Worm (Caenorhabditis elegans): Measurements from ENCODE around the gene fbxa-141.

DNA sequence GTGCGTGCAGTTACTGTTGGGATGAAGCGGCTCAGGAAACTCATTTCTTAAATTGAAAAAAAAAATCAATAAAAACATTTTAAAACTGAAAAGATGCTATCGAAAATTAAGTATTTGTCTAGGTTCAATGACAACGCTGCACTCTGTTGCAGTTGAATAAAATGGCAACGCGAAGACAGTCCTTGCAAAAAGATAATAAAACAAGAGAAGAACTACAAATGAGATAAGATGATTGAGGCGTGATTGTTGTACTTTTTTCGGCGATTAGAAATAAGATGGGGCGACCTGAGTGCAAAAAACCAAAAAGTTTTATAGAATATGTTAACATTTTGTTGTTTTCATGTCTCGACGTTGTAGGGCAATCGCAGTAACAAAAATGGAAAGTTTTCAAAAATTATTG lies 2.3 kb upstream of the fbxa-141 start, which contains the start of gene gcsh-1:
- TF ChIP-seq nhr-237 (tag; optimal IDR thresholded peaks at IDR 0.05) (no peak), nhr-25 (tag; optimal IDR thresholded peaks at IDR 0.05) (no peak), elt-1 (tag; optimal IDR thresholded peaks at IDR 0.05) (no peak), aly-2 (tag; optimal IDR thresholded peaks at IDR 0.05) (no peak), ama-1 (optimal IDR thresholded peaks at IDR 0.05) (no peak), lsy-2 (tag; optimal IDR thresholded peaks at IDR 0.05) (no peak), nhr-23 (tag; optimal IDR thresholded peaks at IDR 0.05) (no peak), F13H6.1 (tag; optimal IDR thresholded peaks at IDR 0.05) (no peak), mdl-1 (tag; optimal IDR thresholded peaks at IDR 0.05) (no peak), R02D3.7 (tag; optimal IDR thresholded peaks at IDR 0.05) (no peak), ZK546.5 (tag; optimal IDR thresholded peaks at IDR 0.05) (no peak), crh-2 (tag; optimal IDR thresholded peaks at IDR 0.05) (peak; percentile 16), unc-62 (GFP tag; optimal IDR thresholded peaks at IDR 0.05) (no peak)

Data from whole organism, L2 larva.